Fruit fly (Drosophila melanogaster): ENCODE results near the gene Gbs-76A.

- TF ChIP-seq h (GFP tag; optimal IDR thresholded peaks at IDR 0.05), result no peak
- no peak for TF ChIP-seq Hr78 (GFP tag; optimal IDR thresholded peaks at IDR 0.05)
- TF ChIP-seq CG9705 (GFP tag; optimal IDR thresholded peaks at IDR 0.05), result no peak
- TF ChIP-seq Myc (optimal IDR thresholded peaks at IDR 0.05), result no peak
- no peak for TF ChIP-seq CG32264 (GFP tag; optimal IDR thresholded peaks at IDR 0.05)
- no peak for TF ChIP-seq Dfd (GFP tag; optimal IDR thresholded peaks at IDR 0.05)
- no peak for TF ChIP-seq GATAd (GFP tag; optimal IDR thresholded peaks at IDR 0.05)
- no peak for TF ChIP-seq Abd-B (GFP tag; optimal IDR thresholded peaks at IDR 0.05)
Observed at dm6 chr3L:19263480-19264140, 29.0 kb downstream of the Gbs-76A start, which contains the start of the genes CG42374 and Mettl5.
